Worm (Caenorhabditis elegans) whole organism, young adult: ENCODE data around the gene nep-1.

Source experiments
- hmg-20 ChIP-seq: fragments of 200-800 bp; sonication (Bioruptor generic); IDR thresholded peaks from 2 replicates; pipeline ENCODE4 v1.3.6; 2022; ENCODE audit warnings: missing genetic modification reagents, missing genetic modification characterization, missing compliant biosample characterization
- lin-35 ChIP-seq, 3 experiments: fragments of 150-350 bp in 2 of 3; sonication (generic microtip) in 1 of 3; optimal IDR thresholded peaks; 2 replicates each; lab custom pipeline; 2014 to 2018; ENCODE audit warnings: missing biosample characterization in 3 of 3, missing genetic modification characterization in 3 of 3, missing genetic modification reagents in 3 of 3

- TF ChIP-seq hmg-20 (GFP tag; lab: Robert Waterston, UW) (no peak), lin-35 (GFP tag; optimal IDR thresholded peaks at IDR 0.05; lab: Kevin White, UChicago) (no peak)
Observed at ce11 chrII:11619171-11619570, 37.8 kb downstream of the nep-1 start.
